Worm (Caenorhabditis elegans) whole organism, L1 larva: ENCODE measurements around the gene K11H12.8.

ENCODE experiments used
- C16A3.4 ChIP-seq: fragments of 150-350 bp; optimal IDR thresholded peaks from 2 replicates; lab custom pipeline; 2014; ENCODE audit warnings: missing biosample characterization, missing genetic modification characterization
- C34B4.2 ChIP-seq: sonication (generic microtip); optimal IDR thresholded peaks from 2 replicates; lab custom pipeline; 2017; ENCODE audit warnings: mild to moderate bottlenecking, missing genetic modification characterization, missing compliant biosample characterization
- F16B12.6 ChIP-seq: fragments of 150-350 bp; optimal IDR thresholded peaks from 2 replicates; lab custom pipeline; 2014; ENCODE audit warnings: missing biosample characterization, missing genetic modification characterization
- blmp-1 ChIP-seq: fragments of 150-350 bp; optimal IDR thresholded peaks from 2 replicates; lab custom pipeline; 2014; ENCODE audit warnings: missing biosample characterization, missing genetic modification characterization
- ceh-63 ChIP-seq: fragments of 200-800 bp; sonication (Bioruptor generic); optimal IDR thresholded peaks from 2 replicates; lab custom pipeline; 2018; ENCODE audit warnings: mild to moderate bottlenecking, missing genetic modification characterization, missing compliant biosample characterization
- ceh-8 ChIP-seq: fragments of 200-800 bp; sonication (Bioruptor generic); optimal IDR thresholded peaks from 2 replicates; lab custom pipeline; 2018; ENCODE audit warnings: mild to moderate bottlenecking, missing genetic modification characterization, moderate library complexity, missing compliant biosample characterization
- ceh-82 ChIP-seq, 3 experiments: fragments of 150-350 bp in 1 of 3; sonication (generic microtip) in 2 of 3; optimal IDR thresholded peaks; 2 replicates each; lab custom pipeline; 2014 to 2017; ENCODE audit warnings: missing biosample characterization in 3 of 3, missing genetic modification characterization in 3 of 3
- ceh-88 ChIP-seq: fragments of 200-800 bp; sonication (Bioruptor generic); IDR thresholded peaks from 2 replicates; pipeline ENCODE4 v1.3.6; 2022; ENCODE audit warnings: missing genetic modification characterization, missing compliant biosample characterization
- ces-1 ChIP-seq: fragments of 150-350 bp; optimal IDR thresholded peaks from 2 replicates; lab custom pipeline; 2014; ENCODE audit warnings: missing biosample characterization, missing genetic modification reagents, missing genetic modification characterization
- dsc-1 ChIP-seq: sonication (generic microtip); optimal IDR thresholded peaks from 2 replicates; lab custom pipeline; 2016; ENCODE audit warnings: mild to moderate bottlenecking, missing genetic modification characterization, missing compliant biosample characterization
- efl-1 ChIP-seq, 4 experiments: fragments of 150-350 bp; optimal IDR thresholded peaks in 3 of 4; peaks in 1 of 4; 1 replicate in 1 of 4; 2 replicates in 3 of 4; lab custom pipeline; 2014; ENCODE audit warnings: missing biosample characterization in 2 of 4, missing genetic modification characterization in 2 of 4, missing genetic modification reagents in 2 of 4
- efl-3 ChIP-seq: fragments of 200-800 bp; sonication (Bioruptor generic); optimal IDR thresholded peaks from 2 replicates; lab custom pipeline; 2018; ENCODE audit warnings: mild to moderate bottlenecking, missing genetic modification characterization, missing compliant biosample characterization
- egl-13 ChIP-seq: sonication (generic microtip); optimal IDR thresholded peaks from 2 replicates; lab custom pipeline; 2016; ENCODE audit warnings: missing genotype, missing genetic modification reagents, missing genetic modification characterization, missing compliant biosample characterization
- egl-27 ChIP-seq, 2 experiments: fragments of 150-350 bp in 1 of 2; sonication (generic microtip); optimal IDR thresholded peaks; 3 replicates each; lab custom pipeline; 2017 to 2018; ENCODE audit warnings: missing biosample characterization in 2 of 2, missing genetic modification characterization in 2 of 2, missing genetic modification reagents in 2 of 2
- elt-2 ChIP-seq: sonication (generic microtip); optimal IDR thresholded peaks from 2 replicates; lab custom pipeline; 2016; ENCODE audit warnings: missing genetic modification characterization, mild to moderate bottlenecking, inconsistent platforms, missing compliant biosample characterization, missing genetic modification reagents
- elt-3 ChIP-seq, 6 experiments: fragments of 150-350 bp in 1 of 6; sonication (generic microtip); optimal IDR thresholded peaks; 2 replicates each; lab custom pipeline; 2017 to 2018; ENCODE audit warnings: missing biosample characterization in 6 of 6, missing genetic modification characterization in 6 of 6, inconsistent platforms in 1 of 6
- ets-5 ChIP-seq: fragments of 200-800 bp; sonication (Bioruptor generic); IDR thresholded peaks from 2 replicates; pipeline ENCODE4 v1.3.6; 2022; ENCODE audit warnings: missing genetic modification characterization, missing compliant biosample characterization
- fkh-8 ChIP-seq: sonication (generic microtip); optimal IDR thresholded peaks from 2 replicates; lab custom pipeline; 2016; ENCODE audit warnings: mild to moderate bottlenecking, missing genetic modification characterization, missing compliant biosample characterization
- lin-13 ChIP-seq: fragments of 150-350 bp; optimal IDR thresholded peaks from 2 replicates; lab custom pipeline; 2014; ENCODE audit warnings: missing biosample characterization, missing genetic modification reagents, missing genetic modification characterization
- lin-14 ChIP-seq: fragments of 200-800 bp; sonication (Bioruptor generic); optimal IDR thresholded peaks from 2 replicates; lab custom pipeline; 2018; ENCODE audit warnings: mild to moderate bottlenecking, missing genetic modification characterization, moderate library complexity, missing compliant biosample characterization
- lin-15B ChIP-seq: fragments of 150-350 bp; sonication (generic microtip); optimal IDR thresholded peaks from 3 replicates; lab custom pipeline; 2014; ENCODE audit warnings: missing biosample characterization, missing genetic modification characterization
- lin-35 ChIP-seq, 2 experiments: fragments of 150-350 bp; optimal IDR thresholded peaks; 2 replicates each; lab custom pipeline; 2014; ENCODE audit warnings: missing biosample characterization in 2 of 2, missing genetic modification characterization in 2 of 2, missing genetic modification reagents in 2 of 2
- lir-3 ChIP-seq: sonication (generic microtip); optimal IDR thresholded peaks from 2 replicates; lab custom pipeline; 2016; ENCODE audit warnings: mild to moderate bottlenecking, missing genetic modification characterization, moderate library complexity, missing compliant biosample characterization; ENCODE audit not compliant: poor library complexity
- mab-9 ChIP-seq: fragments of 200-800 bp; sonication (Bioruptor generic); IDR thresholded peaks from 2 replicates; pipeline ENCODE4 v1.3.6; 2022; ENCODE audit warnings: missing genetic modification reagents, missing genetic modification characterization, missing compliant biosample characterization
- mdl-1 ChIP-seq, 2 experiments: fragments of 150-350 bp; optimal IDR thresholded peaks; 2 replicates each; lab custom pipeline; 2014 to 2017; ENCODE audit warnings: missing biosample characterization in 2 of 2, missing genetic modification characterization in 2 of 2, inconsistent platforms in 1 of 2
- mef-2 ChIP-seq: fragments of 150-350 bp; optimal IDR thresholded peaks from 2 replicates; lab custom pipeline; 2014; ENCODE audit warnings: missing biosample characterization, missing genetic modification characterization
- nhr-237 ChIP-seq: fragments of 150-350 bp; optimal IDR thresholded peaks from 2 replicates; lab custom pipeline; 2014; ENCODE audit warnings: missing biosample characterization, missing genetic modification characterization
- nhr-71 ChIP-seq: sonication (generic microtip); optimal IDR thresholded peaks from 2 replicates; lab custom pipeline; 2016; ENCODE audit warnings: mild to moderate bottlenecking, missing genetic modification characterization, moderate library complexity, missing compliant biosample characterization
- nhr-77 ChIP-seq: fragments of 150-350 bp; optimal IDR thresholded peaks from 2 replicates; lab custom pipeline; 2014; ENCODE audit warnings: missing biosample characterization, missing genetic modification characterization
- nhr-84 ChIP-seq: sonication (generic microtip); optimal IDR thresholded peaks from 2 replicates; lab custom pipeline; 2017; ENCODE audit warnings: missing biosample characterization, missing genetic modification characterization
- nhr-85 ChIP-seq: sonication (generic microtip); peaks from one replicate; lab custom pipeline; 2016; ENCODE audit warnings: missing genetic modification characterization, inconsistent platforms, missing compliant biosample characterization
- pag-3 ChIP-seq: sonication (generic microtip); optimal IDR thresholded peaks from 2 replicates; lab custom pipeline; 2017; ENCODE audit warnings: missing genetic modification characterization, mild to moderate bottlenecking, missing compliant biosample characterization, antibody characterized with exemption, borderline replicate concordance; ENCODE audit not compliant: insufficient read depth
- rnt-1 ChIP-seq: sonication (generic microtip); optimal IDR thresholded peaks from 2 replicates; lab custom pipeline; 2016; ENCODE audit warnings: mild to moderate bottlenecking, missing genetic modification characterization, moderate library complexity, missing compliant biosample characterization
- sptf-1 ChIP-seq: fragments of 150-350 bp; optimal IDR thresholded peaks from 2 replicates; lab custom pipeline; 2014; ENCODE audit warnings: missing biosample characterization, missing genetic modification characterization
- tbx-2 ChIP-seq: sonication (generic microtip); optimal IDR thresholded peaks from 2 replicates; lab custom pipeline; 2016; ENCODE audit warnings: missing genetic modification characterization, missing compliant biosample characterization
- tlp-1 ChIP-seq: fragments of 150-350 bp; optimal IDR thresholded peaks from 2 replicates; lab custom pipeline; 2014; ENCODE audit warnings: missing biosample characterization, missing genetic modification characterization
- unc-62 ChIP-seq: fragments of 150-350 bp; optimal IDR thresholded peaks from 2 replicates; lab custom pipeline; 2014; ENCODE audit warnings: missing biosample characterization, missing genetic modification reagents, missing genetic modification characterization
- zag-1 ChIP-seq: fragments of 150-350 bp; optimal IDR thresholded peaks from 2 replicates; lab custom pipeline; 2014; ENCODE audit warnings: missing biosample characterization, missing genetic modification characterization
- zip-4 ChIP-seq: fragments of 200-800 bp; sonication (Bioruptor generic); optimal IDR thresholded peaks from 2 replicates; lab custom pipeline; 2018; ENCODE audit warnings: mild to moderate bottlenecking, missing genetic modification characterization, moderate library complexity, missing compliant biosample characterization
- ztf-11 ChIP-seq, 2 experiments: sonication (generic microtip); optimal IDR thresholded peaks; 2 replicates each; lab custom pipeline; 2016 to 2017; ENCODE audit warnings: missing genetic modification characterization in 2 of 2, missing biosample characterization in 1 of 2, missing compliant biosample characterization in 1 of 2

K11H12.8 gene

ce11 chrIV:673313-673712 is 18.1 kb downstream of the K11H12.8 start, which contains the start of gene K11H12.3 (continued):
- TF ChIP-seq nhr-71, result no peak
- TF ChIP-seq egl-13, result no peak
- peak; percentile 33 for TF ChIP-seq elt-2 (tag; lab: Kevin White, UChicago)

ce11 chrIV:675471-676159 is 20.4 kb downstream of the K11H12.8 start, which contains the start of the genes K11H12.4 and K11H12.10:
Gene K11H12.4, minus strand, starts transcription at chrIV:675883.
Gene K11H12.10, plus strand, starts transcription at chrIV:676075.
- TF ChIP-seq elt-2 (tag; lab: Kevin White, UChicago), result peak; percentile 43
- no peak for TF ChIP-seq zag-1 (tag; lab: Kevin White, UChicago)
- no peak for TF ChIP-seq efl-1 (optimal IDR thresholded peaks at IDR 0.05; lab: Kevin White, UChicago)
- peak in 1 of 2 experiments; percentile 60 for TF ChIP-seq efl-1 (GFP tag; optimal IDR thresholded peaks at IDR 0.05 in 1 of 2; lab: Kevin White, UChicago)
- TF ChIP-seq nhr-85 (tag; lab: Kevin White, UChicago), result peak; percentile 44
- TF ChIP-seq, all 84 proteins: peak for 3

ce11 chrIV:676280-676679 is 21.1 kb downstream of the K11H12.8 start, which contains the start of gene K11H12.5:
Gene K11H12.5, plus strand, starts transcription at chrIV:676580.
- no peak for TF ChIP-seq ces-1 (GFP tag; lab: Kevin White, UChicago)
- TF ChIP-seq ceh-8, result no peak
- no peak for TF ChIP-seq efl-3 (GFP tag; lab: Kevin White, UChicago)
- no peak for TF ChIP-seq egl-13
- TF ChIP-seq elt-3 (tag; optimal IDR thresholded peaks at IDR 0.05; lab: Kevin White, UChicago), result no peak
- TF ChIP-seq mef-2 (tag; lab: Kevin White, UChicago), result no peak
- TF ChIP-seq C16A3.4 (tag; lab: Kevin White, UChicago), result no peak
- no peak for TF ChIP-seq lir-3 (tag; lab: Kevin White, UChicago)
- no peak for TF ChIP-seq ztf-11 (tag; optimal IDR thresholded peaks at IDR 0.05; lab: Kevin White, UChicago)
- no peak for TF ChIP-seq lin-35 (GFP tag; optimal IDR thresholded peaks at IDR 0.05; lab: Kevin White, UChicago)
- no peak for TF ChIP-seq lin-15B (tag; lab: Kevin White, UChicago)
- TF ChIP-seq lin-13 (GFP tag; lab: Kevin White, UChicago), result no peak

ce11 chrIV:682726-683340 is 27.6 kb downstream of the K11H12.8 start:
- TF ChIP-seq egl-13, result peak; percentile 46
- 0 out of 2 replicates have a peak, but pooled peaks have one; percentile 9 for TF ChIP-seq ceh-88 (GFP tag; lab: Robert Waterston, UW)
- peak; percentile 60 for TF ChIP-seq lin-14 (GFP tag; lab: Kevin White, UChicago)
- peak; percentile 98 for TF ChIP-seq blmp-1
- TF ChIP-seq mdl-1 (tag; optimal IDR thresholded peaks at IDR 0.05; lab: Kevin White, UChicago), result peak in 1 of 2 experiments; percentile 65
- TF ChIP-seq dsc-1 (tag; lab: Kevin White, UChicago), result peak; percentile 74
- TF ChIP-seq nhr-84 (tag; lab: Kevin White, UChicago), result no peak
- peak; percentile 52 to 75 for TF ChIP-seq lin-35 (GFP tag; optimal IDR thresholded peaks at IDR 0.05; lab: Kevin White, UChicago)
- TF ChIP-seq lir-3 (tag; lab: Kevin White, UChicago), result peak; percentile 16
- no peak for TF ChIP-seq F16B12.6 (tag; lab: Kevin White, UChicago)
- peak; percentile 17 to 57 (median 54) for TF ChIP-seq ceh-82 (tag; optimal IDR thresholded peaks at IDR 0.05; lab: Kevin White, UChicago)
- no peak for TF ChIP-seq mef-2 (tag; lab: Kevin White, UChicago)
- TF ChIP-seq ets-5 (GFP tag; lab: Robert Waterston, UW), result no peak
- no peak for TF ChIP-seq C34B4.2 (tag; lab: Kevin White, UChicago)
- TF ChIP-seq egl-27 (tag; optimal IDR thresholded peaks at IDR 0.05; lab: Kevin White, UChicago), result no peak
- no peak for TF ChIP-seq mab-9 (GFP tag; lab: Robert Waterston, UW)
- TF ChIP-seq rnt-1 (tag; lab: Kevin White, UChicago), result peak; percentile 69
- TF ChIP-seq tbx-2, result peak; percentile 46
- no peak for TF ChIP-seq lin-15B (tag; lab: Kevin White, UChicago)
- no peak for TF ChIP-seq nhr-237 (tag; lab: Kevin White, UChicago)
- TF ChIP-seq lin-13 (GFP tag; lab: Kevin White, UChicago), result no peak
- no peak for TF ChIP-seq pag-3 (tag; lab: Kevin White, UChicago)
- TF ChIP-seq sptf-1 (tag; lab: Kevin White, UChicago), result no peak
- TF ChIP-seq elt-2 (tag; lab: Kevin White, UChicago), result peak; percentile 37
- TF ChIP-seq elt-3 (tag; optimal IDR thresholded peaks at IDR 0.05; lab: Kevin White, UChicago), result peak in 1 of 6 experiments; percentile 55
- TF ChIP-seq nhr-71, result no peak
- TF ChIP-seq ceh-63 (GFP tag; lab: Kevin White, UChicago), result no peak
- peak; percentile 75 for TF ChIP-seq fkh-8 (tag; lab: Kevin White, UChicago)
- TF ChIP-seq unc-62 (GFP tag; lab: Kevin White, UChicago), result no peak
- TF ChIP-seq zip-4, result no peak
- TF ChIP-seq nhr-77, result peak; percentile 35
- TF ChIP-seq C16A3.4 (tag; lab: Kevin White, UChicago), result peak; percentile 64
- no peak for TF ChIP-seq tlp-1 (tag; lab: Kevin White, UChicago)
